Worm (Caenorhabditis elegans): ENCODE measurements around the gene fdgt-2.

- TF ChIP-seq mel-28 (tag; optimal IDR thresholded peaks at IDR 0.05; ENCODE audit: borderline replicate concordance) (no peak), rpc-1 (optimal IDR thresholded peaks at IDR 0.05) (no peak), rpc-1 (tag; optimal IDR thresholded peaks at IDR 0.05) (no peak), ceh-40 (GFP tag; IDR thresholded peaks at IDR 0.05) (no peak), snpc-4 (GFP tag; optimal IDR thresholded peaks at IDR 0.05) (no peak), snpc-4 (tag; optimal IDR thresholded peaks at IDR 0.05) (no peak), madf-8 (GFP tag; conservative IDR thresholded peaks at IDR 0.05) (no peak)
Measured at ce11 chrII:8369059-8369458, 48.4 kb upstream of the fdgt-2 start, which contains the start of gene amt-3.

All from whole organism, young adult.